Worm (Caenorhabditis elegans) whole organism, midembryonic: ENCODE data around the gene snf-11.
A peak's percentile ranks its signal among the peaks of the same experiment; 100 is the strongest.

Source experiments
- T22C8.4 ChIP-seq: fragments of 200-800 bp; sonication (Bioruptor generic); IDR thresholded peaks from 2 replicates; pipeline ENCODE4 v1.3.6; 2022; ENCODE audit warnings: missing genetic modification characterization, missing compliant biosample characterization
- cog-1 ChIP-seq: sonication (generic microtip); optimal IDR thresholded peaks from 2 replicates; lab custom pipeline; 2016; ENCODE audit warnings: missing genetic modification characterization, missing compliant biosample characterization
- flt-1 ChIP-seq: fragments of 200-800 bp; sonication (Bioruptor generic); IDR thresholded peaks from 2 replicates; pipeline ENCODE4 v1.3.6; 2022; ENCODE audit warnings: missing genetic modification characterization, missing compliant biosample characterization
- klf-2 ChIP-seq: fragments of 200-800 bp; sonication (Bioruptor generic); conservative IDR thresholded peaks from 2 replicates; pipeline ENCODE4 v1.3.6; 2022; ENCODE audit warnings: missing genetic modification reagents, missing genetic modification characterization, missing compliant biosample characterization
- med-1 ChIP-seq: sonication (generic microtip); optimal IDR thresholded peaks from 2 replicates; lab custom pipeline; 2017; ENCODE audit warnings: missing genetic modification characterization, mild to moderate bottlenecking, missing compliant biosample characterization, antibody characterized with exemption, missing genetic modification reagents; ENCODE audit not compliant: insufficient read depth
- ref-1 ChIP-seq: fragments of 200-800 bp; sonication (Bioruptor generic); conservative IDR thresholded peaks from 2 replicates; pipeline ENCODE4 v1.3.6; 2022; ENCODE audit warnings: missing genetic modification reagents, missing genetic modification characterization, missing compliant biosample characterization
- tab-1 ChIP-seq: fragments of 200-800 bp; sonication (Bioruptor generic); IDR thresholded peaks from 2 replicates; pipeline ENCODE4 v1.3.6; 2022; ENCODE audit warnings: missing genetic modification characterization, missing compliant biosample characterization
- ztf-23 ChIP-seq: fragments of 200-800 bp; sonication (Bioruptor generic); IDR thresholded peaks from 2 replicates; pipeline ENCODE4 v1.3.6; 2022; ENCODE audit warnings: missing genetic modification reagents, missing genetic modification characterization, missing compliant biosample characterization
- ztf-29 ChIP-seq: fragments of 200-800 bp; sonication (Bioruptor generic); IDR thresholded peaks from 2 replicates; pipeline ENCODE4 v1.3.6; 2022; ENCODE audit warnings: missing genetic modification reagents, missing genetic modification characterization, missing compliant biosample characterization

The snf-11 gene

DNA sequence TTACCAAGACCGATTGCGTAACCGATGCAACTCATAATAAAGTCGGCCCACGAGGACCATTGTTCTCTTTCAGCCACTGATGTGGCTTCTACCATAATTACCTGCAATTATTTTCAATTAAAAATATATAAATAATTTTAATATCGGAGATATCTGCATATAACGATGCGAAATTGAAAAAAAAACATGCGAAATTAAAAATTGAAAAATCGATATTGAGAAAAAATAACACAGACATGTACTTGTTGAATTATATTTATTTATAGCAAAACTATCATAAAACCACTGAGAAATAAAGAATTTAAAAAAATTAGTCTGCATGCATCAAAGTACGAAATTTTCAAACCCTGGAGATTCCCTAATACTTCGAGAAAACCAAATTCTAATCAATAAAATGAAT lies at the start of gene snf-11:
snf-11 (minus strand) TSS at position 101 of the 400 bp plus-strand sequence.
- TF ChIP-seq ztf-23 (no peak), T22C8.4 (GFP tag; lab: Robert Waterston, UW) (no peak), cog-1 (tag; lab: Kevin White, UChicago) (no peak), tab-1 (GFP tag; lab: Robert Waterston, UW) (no peak), klf-2 (GFP tag; lab: Robert Waterston, UW) (no peak), flt-1 (GFP tag; lab: Robert Waterston, UW) (no peak), med-1 (GFP tag; lab: Kevin White, UChicago) (no peak)

DNA sequence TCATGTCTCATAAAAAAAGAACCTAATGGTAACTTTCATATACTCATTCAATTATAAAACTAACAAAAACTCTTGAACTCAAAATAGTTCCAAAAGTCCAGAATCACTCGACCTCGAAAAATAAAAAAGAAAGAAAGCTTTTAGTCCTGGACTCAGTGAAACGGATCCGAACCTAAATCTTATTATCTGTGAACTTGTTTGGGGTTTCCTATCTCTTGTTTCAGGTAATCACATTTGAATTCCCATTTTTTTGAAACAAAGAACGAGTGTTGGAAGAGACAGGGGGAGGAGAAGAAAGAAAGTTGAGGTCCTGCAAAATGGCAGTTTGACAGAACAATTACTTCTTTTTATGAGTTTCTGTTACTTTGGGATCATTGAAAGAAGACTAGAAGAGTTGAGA lies 46.0 kb upstream of the snf-11 start:
- no peak for TF ChIP-seq klf-2 (GFP tag; lab: Robert Waterston, UW)
- TF ChIP-seq med-1 (GFP tag; lab: Kevin White, UChicago), result no peak
- TF ChIP-seq ref-1 (GFP tag; lab: Robert Waterston, UW), result no peak
- TF ChIP-seq cog-1 (tag; lab: Kevin White, UChicago), result no peak
- TF ChIP-seq flt-1 (GFP tag; lab: Robert Waterston, UW), result no peak
- no peak for TF ChIP-seq T22C8.4 (GFP tag; lab: Robert Waterston, UW)
- TF ChIP-seq ztf-23, result no peak
- no peak for TF ChIP-seq ztf-29 (GFP tag; lab: Robert Waterston, UW)
- TF ChIP-seq tab-1 (GFP tag; lab: Robert Waterston, UW), result no peak

DNA sequence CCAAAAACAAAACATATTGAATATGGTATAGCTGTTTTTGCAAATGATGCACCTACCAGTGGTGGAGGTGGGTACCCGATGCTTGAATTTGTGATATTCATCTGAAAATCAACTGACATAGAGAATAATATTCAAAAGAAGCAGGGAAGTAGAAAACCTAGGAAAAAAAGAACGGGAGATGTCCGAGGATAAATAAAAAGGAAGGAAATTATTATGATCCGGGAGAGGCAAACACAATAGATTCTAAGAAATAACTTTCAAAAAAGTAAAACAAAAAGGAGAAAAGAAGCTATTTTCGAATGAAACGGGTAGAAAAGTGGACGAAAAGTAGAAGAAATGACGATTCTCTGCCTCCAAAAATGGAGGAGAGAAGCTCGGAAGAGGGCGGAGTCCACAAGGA lies 44.6 kb upstream of the snf-11 start, which contains the start of gene npr-25:
npr-25 (minus strand) TSS at position 101 of the 400 bp plus-strand sequence.
- TF ChIP-seq klf-2 (GFP tag; lab: Robert Waterston, UW) (no peak), ztf-29 (GFP tag; lab: Robert Waterston, UW) (no peak), tab-1 (GFP tag; lab: Robert Waterston, UW) (no peak), flt-1 (GFP tag; lab: Robert Waterston, UW) (no peak), cog-1 (tag; lab: Kevin White, UChicago) (no peak), ztf-23 (no peak), med-1 (GFP tag; lab: Kevin White, UChicago) (no peak), T22C8.4 (GFP tag; lab: Robert Waterston, UW) (no peak), ref-1 (GFP tag; lab: Robert Waterston, UW) (no peak)

DNA sequence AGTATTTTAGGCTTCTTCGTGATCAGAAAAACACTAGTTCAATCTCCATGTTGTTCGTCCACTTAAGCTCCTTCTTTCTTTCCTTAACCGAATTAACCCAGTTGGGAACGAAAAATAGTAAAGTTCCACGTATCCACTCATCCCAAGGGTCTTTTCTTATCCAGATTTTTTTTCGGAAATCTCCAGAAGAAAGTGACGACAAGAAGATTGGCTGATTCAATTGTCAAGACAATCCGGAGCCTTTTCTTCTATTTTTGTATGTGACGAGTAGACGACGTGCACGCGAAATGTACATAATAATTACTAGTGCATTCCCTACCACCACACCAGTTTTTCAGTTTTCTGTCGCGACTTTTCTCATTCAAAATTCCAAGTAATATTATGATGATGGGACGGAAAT lies 43.0 kb upstream of the snf-11 start:
- TF ChIP-seq T22C8.4 (GFP tag; lab: Robert Waterston, UW) (no peak), ztf-29 (GFP tag; lab: Robert Waterston, UW) (no peak), med-1 (GFP tag; lab: Kevin White, UChicago) (no peak), ztf-23 (no peak), cog-1 (tag; lab: Kevin White, UChicago) (no peak), tab-1 (GFP tag; lab: Robert Waterston, UW) (no peak), ref-1 (GFP tag; lab: Robert Waterston, UW) (no peak)

DNA sequence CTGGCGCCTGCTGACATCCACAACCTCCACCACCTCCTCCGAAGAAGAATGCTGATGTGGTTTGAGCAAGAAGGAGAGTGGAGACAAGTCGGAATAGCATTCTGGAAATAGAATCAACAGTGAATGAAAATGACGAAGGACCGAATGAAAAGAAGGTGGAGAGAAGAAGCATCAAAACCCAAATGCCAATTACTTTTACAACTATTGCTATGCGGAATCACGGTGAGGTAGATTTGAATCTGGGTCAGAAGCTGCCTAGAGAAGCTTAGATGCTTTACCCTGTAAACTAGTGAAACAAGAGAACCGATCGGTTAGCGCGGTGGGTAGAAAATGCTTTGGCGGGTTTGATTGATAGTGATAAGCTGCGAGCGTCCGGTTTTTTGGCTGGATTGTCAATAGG lies 38.7 kb upstream of the snf-11 start, which contains the start of gene grl-7:
grl-7 (minus strand) TSS at position 101 of the 400 bp plus-strand sequence.
- TF ChIP-seq T22C8.4 (GFP tag; lab: Robert Waterston, UW), result no peak
- TF ChIP-seq ztf-29 (GFP tag; lab: Robert Waterston, UW), result no peak
- no peak for TF ChIP-seq klf-2 (GFP tag; lab: Robert Waterston, UW)
- no peak for TF ChIP-seq med-1 (GFP tag; lab: Kevin White, UChicago)
- TF ChIP-seq ref-1 (GFP tag; lab: Robert Waterston, UW), result no peak
- TF ChIP-seq cog-1 (tag; lab: Kevin White, UChicago), result no peak
- TF ChIP-seq tab-1 (GFP tag; lab: Robert Waterston, UW), result no peak

DNA sequence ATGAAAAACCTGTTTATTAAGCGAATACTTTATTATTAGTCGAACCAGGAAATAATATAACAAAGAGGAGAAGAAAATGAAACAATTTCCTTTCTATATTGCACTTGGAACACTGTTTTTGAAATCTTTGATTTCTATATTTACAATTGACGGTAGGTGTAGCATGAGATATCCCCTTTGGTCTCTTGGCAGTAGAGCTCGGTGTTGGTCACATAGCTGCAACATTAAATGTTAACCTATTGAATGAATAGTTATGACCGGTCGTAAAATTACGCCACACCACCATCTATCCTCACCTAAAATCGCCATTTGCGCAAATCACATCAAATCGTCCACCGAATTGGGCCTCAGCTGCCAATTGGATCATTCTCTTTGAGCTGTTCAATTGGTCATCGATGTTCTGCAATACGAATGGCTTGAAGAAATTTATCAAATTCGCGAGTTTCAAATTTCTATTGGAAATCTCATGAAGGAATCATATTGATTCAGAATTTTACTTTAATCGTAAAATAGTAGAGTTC lies 36.6 kb upstream of the snf-11 start:
- no peak for TF ChIP-seq med-1 (GFP tag; lab: Kevin White, UChicago)
- peak; percentile 53; the same call in 1 of the 2 replicates for TF ChIP-seq flt-1 (GFP tag; lab: Robert Waterston, UW)
- TF ChIP-seq ztf-29 (GFP tag; lab: Robert Waterston, UW), result no peak
- no peak for TF ChIP-seq ztf-23
- no peak for TF ChIP-seq tab-1 (GFP tag; lab: Robert Waterston, UW)
- no peak for TF ChIP-seq klf-2 (GFP tag; lab: Robert Waterston, UW)
- no peak for TF ChIP-seq ref-1 (GFP tag; lab: Robert Waterston, UW)
- no peak for TF ChIP-seq T22C8.4 (GFP tag; lab: Robert Waterston, UW)

DNA sequence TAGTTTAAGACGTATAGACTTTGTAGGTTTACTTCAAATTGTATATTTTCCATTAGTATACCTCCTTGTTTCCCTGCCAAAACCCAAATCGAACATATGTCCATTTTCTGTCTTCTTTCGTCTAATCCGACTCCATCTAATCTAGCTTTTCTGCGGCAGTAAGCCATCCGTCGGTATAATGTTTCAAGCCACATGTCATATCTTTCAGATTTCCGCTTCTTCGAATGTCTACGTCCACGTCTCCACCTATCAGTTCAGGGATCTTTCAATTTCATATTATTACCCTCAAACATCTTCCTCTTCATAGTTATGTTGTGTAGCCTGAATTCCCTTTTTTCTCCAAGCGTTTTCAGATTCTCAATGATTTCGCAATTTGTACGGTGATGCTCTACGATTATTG lies 35.9 kb upstream of the snf-11 start:
- TF ChIP-seq klf-2 (GFP tag; lab: Robert Waterston, UW) (no peak), ref-1 (GFP tag; lab: Robert Waterston, UW) (no peak), med-1 (GFP tag; lab: Kevin White, UChicago) (no peak), tab-1 (GFP tag; lab: Robert Waterston, UW) (no peak)

DNA sequence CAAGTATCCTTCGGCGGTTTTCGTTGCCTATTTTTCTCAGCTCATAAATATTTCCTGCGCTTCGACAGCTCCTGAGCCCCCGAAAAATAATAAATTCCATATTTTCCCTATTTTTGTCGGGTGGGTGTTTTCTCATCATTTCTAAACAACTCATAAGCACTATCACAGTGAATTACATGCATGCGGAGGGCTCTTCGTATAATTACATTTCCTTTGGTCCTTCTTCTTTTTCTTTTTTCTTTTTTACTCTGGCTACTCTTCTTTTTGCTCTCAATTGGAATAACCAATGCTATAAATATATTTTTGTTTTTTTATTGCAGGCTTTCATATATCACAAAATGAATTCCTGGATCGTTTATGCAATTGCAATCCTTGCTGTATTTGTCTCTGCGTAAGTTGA lies 33.7 kb upstream of the snf-11 start, which contains the start of gene T02E9.5:
T02E9.5 (plus strand) TSS at position 321 of the 400 bp plus-strand sequence.
- no peak for TF ChIP-seq ztf-23
- TF ChIP-seq flt-1 (GFP tag; lab: Robert Waterston, UW), result no peak
- no peak for TF ChIP-seq cog-1 (tag; lab: Kevin White, UChicago)
- TF ChIP-seq ref-1 (GFP tag; lab: Robert Waterston, UW), result no peak
- TF ChIP-seq klf-2 (GFP tag; lab: Robert Waterston, UW), result no peak
- TF ChIP-seq tab-1 (GFP tag; lab: Robert Waterston, UW), result no peak
- no peak for TF ChIP-seq med-1 (GFP tag; lab: Kevin White, UChicago)
- TF ChIP-seq T22C8.4 (GFP tag; lab: Robert Waterston, UW), result no peak
- TF ChIP-seq ztf-29 (GFP tag; lab: Robert Waterston, UW), result no peak

DNA sequence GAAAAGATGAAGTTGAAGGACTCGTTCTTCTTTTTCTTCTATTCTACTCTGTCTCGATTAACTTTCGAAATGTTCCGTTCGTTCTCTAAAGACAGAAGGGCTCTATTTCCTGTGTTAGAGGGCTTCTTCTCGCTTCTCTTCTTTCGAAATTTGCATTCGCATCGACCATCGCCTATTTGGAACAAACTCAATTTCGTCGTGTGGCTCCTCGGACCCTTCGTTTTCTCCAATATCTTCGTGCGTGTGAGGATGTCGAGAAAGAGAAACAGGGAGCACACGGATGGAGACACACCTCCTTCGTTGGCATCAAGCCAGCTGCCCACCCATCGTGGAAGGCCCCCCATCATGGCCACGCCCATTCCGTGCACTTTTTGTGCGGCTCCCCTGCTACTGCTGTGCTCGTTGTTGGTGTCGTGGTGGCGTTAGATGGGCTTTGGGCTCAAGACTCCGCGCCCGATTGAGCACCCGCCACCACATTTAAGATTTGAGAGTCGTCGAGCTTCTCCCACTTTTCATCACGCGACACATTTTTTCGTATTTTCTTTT lies 33.0 kb upstream of the snf-11 start:
- TF ChIP-seq ztf-29 (GFP tag; lab: Robert Waterston, UW), result no peak
- TF ChIP-seq klf-2 (GFP tag; lab: Robert Waterston, UW), result peak; percentile 62; the same call in 1 of the 2 replicates
